Worm (Caenorhabditis elegans) whole organism, mixed stage, embryonic: Measurements from ENCODE around the gene F44E2.8.

Experiments
- ceh-39 ChIP-seq: fragments of 150-350 bp; optimal IDR thresholded peaks from 2 replicates; lab custom pipeline; 2014; ENCODE audit warnings: missing biosample characterization, missing genetic modification characterization
- elt-1 ChIP-seq: sonication (generic microtip); optimal IDR thresholded peaks from 2 replicates; lab custom pipeline; 2017; ENCODE audit warnings: missing genetic modification characterization, mild to moderate bottlenecking, missing compliant biosample characterization, antibody characterized with exemption, moderate library complexity, borderline replicate concordance; ENCODE audit not compliant: insufficient read depth
- elt-3 ChIP-seq: fragments of 150-350 bp; optimal IDR thresholded peaks from 2 replicates; lab custom pipeline; 2014; ENCODE audit warnings: missing biosample characterization, missing genetic modification characterization
- lin-13 ChIP-seq: fragments of 150-350 bp; optimal IDR thresholded peaks from 2 replicates; lab custom pipeline; 2014; ENCODE audit warnings: missing biosample characterization, missing genetic modification characterization
- nhr-76 ChIP-seq: sonication (generic microtip); optimal IDR thresholded peaks from 2 replicates; lab custom pipeline; 2017; ENCODE audit warnings: missing biosample characterization, missing genetic modification characterization
- pha-4 ChIP-seq: fragments of 150-350 bp; optimal IDR thresholded peaks from 2 replicates; lab custom pipeline; 2018; ENCODE audit warnings: missing biosample characterization, missing genetic modification reagents, missing genetic modification characterization
- snpc-4 ChIP-seq: fragments of 150-350 bp; optimal IDR thresholded peaks from 2 replicates; lab custom pipeline; 2014; ENCODE audit warnings: missing biosample characterization, missing genetic modification characterization

ce11 chrIII:8893464-8893863 lies 43.8 kb upstream of the F44E2.8 start, which contains the start of gene ZK637.4:
- TF ChIP-seq elt-3 (tag; lab: Kevin White, UChicago) (no peak), snpc-4 (no peak), ceh-39 (tag; lab: Kevin White, UChicago) (no peak), pha-4 (tag; lab: Kevin White, UChicago) (no peak), lin-13 (tag; lab: Kevin White, UChicago) (no peak), elt-1 (no peak), nhr-76 (tag; lab: Kevin White, UChicago) (no peak)
